Fruit fly (Drosophila melanogaster) whole organism, embryonic: ENCODE results near the gene AsnRS.

Source experiments
- Awh ChIP-seq: fragments of 200-800 bp; sonication (Bioruptor generic); IDR thresholded peaks from 2 replicates; pipeline ENCODE4, ENCODE4 v1.3.6; 2022; ENCODE audit warnings: missing biosample characterization, missing genetic modification characterization
- C15 ChIP-seq: fragments of 200-800 bp; sonication (Bioruptor generic); IDR thresholded peaks from 3 replicates; pipeline ENCODE4 v1.3.6; 2022; ENCODE audit warnings: missing biosample characterization, missing genetic modification characterization
- CG10209 ChIP-seq: fragments of 200-800 bp; sonication (Bioruptor generic); optimal IDR thresholded peaks from 3 replicates; lab custom pipeline; 2017; ENCODE audit warnings: missing biosample characterization, mild to moderate bottlenecking, missing genetic modification characterization, missing genetic modification reagents
- CG10979 ChIP-seq: fragments of 200-800 bp; sonication (Bioruptor generic); optimal IDR thresholded peaks from 2 replicates; lab custom pipeline; 2018; ENCODE audit warnings: missing biosample characterization, mild to moderate bottlenecking, missing genetic modification characterization, moderate library complexity
- CG13894 ChIP-seq: fragments of 200-800 bp; sonication (Bioruptor generic); optimal IDR thresholded peaks from 3 replicates; lab custom pipeline; 2018; ENCODE audit warnings: missing biosample characterization, mild to moderate bottlenecking, missing genetic modification characterization, moderate library complexity
- CG1529 ChIP-seq: fragments of 200-800 bp; sonication (Bioruptor generic); optimal IDR thresholded peaks from 3 replicates; lab custom pipeline; 2018; ENCODE audit warnings: missing biosample characterization, missing genetic modification characterization
- CG1647 ChIP-seq: fragments of 200-800 bp; sonication (Bioruptor generic); optimal IDR thresholded peaks from 3 replicates; lab custom pipeline; 2016; ENCODE audit warnings: missing biosample characterization, missing genetic modification characterization
- CG17361 ChIP-seq: fragments of 200-800 bp; sonication (Bioruptor generic); IDR thresholded peaks from 3 replicates; pipeline ENCODE4 v1.3.6; 2022; ENCODE audit warnings: missing biosample characterization, missing genetic modification characterization
- CG18262 ChIP-seq: fragments of 200-800 bp; optimal IDR thresholded peaks from 3 replicates; lab custom pipeline; 2019; ENCODE audit warnings: missing biosample characterization, mild to moderate bottlenecking, missing genetic modification characterization, moderate library complexity
- CG1832 ChIP-seq: fragments of 200-800 bp; sonication (Bioruptor generic); optimal IDR thresholded peaks from 2 replicates; lab custom pipeline; 2017; ENCODE audit warnings: missing biosample characterization, mild to moderate bottlenecking, missing genetic modification characterization, inconsistent platforms
- CG2199 ChIP-seq: fragments of 200-800 bp; sonication (Bioruptor generic); IDR thresholded peaks from 3 replicates; pipeline ENCODE4 v1.3.6; 2022; ENCODE audit warnings: missing biosample characterization, missing genetic modification characterization
- CG3065 ChIP-seq: fragments of 200-800 bp; sonication (Bioruptor generic); optimal IDR thresholded peaks from 2 replicates; lab custom pipeline; 2016; ENCODE audit warnings: missing biosample characterization, missing genetic modification characterization
- CG31441 ChIP-seq: fragments of 200-800 bp; sonication (Bioruptor generic); IDR thresholded peaks from 2 replicates; pipeline ENCODE4 v1.3.6; 2022; ENCODE audit warnings: missing biosample characterization, missing genetic modification characterization
- CG3163 ChIP-seq: fragments of 200-800 bp; sonication (Bioruptor generic); optimal IDR thresholded peaks from 3 replicates; lab custom pipeline; 2016; ENCODE audit warnings: missing biosample characterization, missing genetic modification characterization
- CG33557 ChIP-seq: fragments of 200-800 bp; sonication (Bioruptor generic); optimal IDR thresholded peaks from 2 replicates; lab custom pipeline; 2019; ENCODE audit warnings: missing biosample characterization, mild to moderate bottlenecking, missing genetic modification characterization, moderate library complexity
- CG34422 ChIP-seq: fragments of 200-800 bp; sonication (Bioruptor generic); IDR thresholded peaks from 3 replicates; pipeline ENCODE4 v1.3.6; 2022; ENCODE audit warnings: missing biosample characterization, missing genetic modification characterization
- CG3995 ChIP-seq: fragments of 200-800 bp; sonication (Bioruptor generic); optimal IDR thresholded peaks from 3 replicates; lab custom pipeline; 2016; ENCODE audit warnings: missing biosample characterization, missing genetic modification characterization
- CG6791 ChIP-seq: fragments of 200-800 bp; sonication (Bioruptor generic); IDR thresholded peaks from 3 replicates; pipeline ENCODE4 v1.3.6; 2022; ENCODE audit warnings: missing biosample characterization, missing genetic modification characterization; ENCODE audit not compliant: partially characterized antibody
- CG7357 ChIP-seq: fragments of 200-800 bp; sonication (Bioruptor generic); IDR thresholded peaks from 3 replicates; pipeline ENCODE4 v1.3.6; 2022; ENCODE audit warnings: missing biosample characterization, missing genetic modification characterization
- CG7839 ChIP-seq: fragments of 200-800 bp; sonication (Bioruptor generic); optimal IDR thresholded peaks from 3 replicates; lab custom pipeline; 2018; ENCODE audit warnings: missing biosample characterization, mild to moderate bottlenecking, missing genetic modification characterization, moderate library complexity
- CG7928 ChIP-seq: fragments of 200-800 bp; sonication (Bioruptor generic); optimal IDR thresholded peaks from 2 replicates; lab custom pipeline; 2017; ENCODE audit warnings: missing biosample characterization, mild to moderate bottlenecking, missing genetic modification characterization
- CG9609 ChIP-seq: fragments of 200-800 bp; sonication (Bioruptor generic); optimal IDR thresholded peaks from 3 replicates; lab custom pipeline; 2016; ENCODE audit warnings: missing biosample characterization, missing genetic modification characterization
- CoRest ChIP-seq: fragments of 200-800 bp; sonication (Bioruptor generic); optimal IDR thresholded peaks from 3 replicates; lab custom pipeline; 2018; ENCODE audit warnings: missing biosample characterization, mild to moderate bottlenecking, missing genetic modification characterization, moderate library complexity
- Eip74EF ChIP-seq, 2 experiments: fragments of 200-800 bp in 1 of 2; fragments of >200 bp in 1 of 2; sonication (Bioruptor generic) in 1 of 2; optimal IDR thresholded peaks; 2 replicates each; lab custom pipeline; 2017 to 2019; ENCODE audit warnings: missing biosample characterization in 2 of 2, missing genetic modification characterization in 2 of 2, mild to moderate bottlenecking in 1 of 2, moderate library complexity in 1 of 2
- Fer1 ChIP-seq: fragments of 200-800 bp; sonication (Bioruptor generic); optimal IDR thresholded peaks from 2 replicates; lab custom pipeline; 2017; ENCODE audit warnings: missing biosample characterization, mild to moderate bottlenecking, missing genetic modification characterization
- Hey ChIP-seq: fragments of 200-800 bp; sonication (Bioruptor generic); optimal IDR thresholded peaks from 3 replicates; lab custom pipeline; 2018; ENCODE audit warnings: missing biosample characterization, mild to moderate bottlenecking, missing genetic modification characterization
- HmgZ ChIP-seq: fragments of 200-800 bp; sonication (Bioruptor generic); optimal IDR thresholded peaks from 2 replicates; lab custom pipeline; 2018; ENCODE audit warnings: missing biosample characterization, mild to moderate bottlenecking, missing genetic modification characterization
- Hr39 ChIP-seq: fragments of >200 bp; optimal IDR thresholded peaks from 2 replicates; lab custom pipeline; 2017
- Lim3 ChIP-seq: fragments of 200-800 bp; sonication (Bioruptor generic); IDR thresholded peaks from 2 replicates; pipeline ENCODE4 v1.3.6; 2022; ENCODE audit warnings: missing biosample characterization, missing genetic modification characterization
- Med ChIP-seq: fragments of 200-800 bp; sonication (Bioruptor generic); peaks from one replicate; lab custom pipeline; 2016; ENCODE audit warnings: missing biosample characterization, missing genetic modification characterization, mild to moderate bottlenecking, inconsistent platforms, moderate library complexity
- Sox100B ChIP-seq: fragments of 200-800 bp; sonication (Bioruptor generic); optimal IDR thresholded peaks from 3 replicates; lab custom pipeline; 2018; ENCODE audit warnings: missing biosample characterization, mild to moderate bottlenecking, missing genetic modification characterization
- abd-A ChIP-seq: fragments of 200-800 bp; sonication (Bioruptor generic); optimal IDR thresholded peaks from 3 replicates; lab custom pipeline; 2019; ENCODE audit warnings: missing biosample characterization, mild to moderate bottlenecking, missing genetic modification characterization, moderate library complexity
- chinmo ChIP-seq: fragments of 200-800 bp; sonication (Bioruptor generic); IDR thresholded peaks from 4 replicates; pipeline ENCODE4 v1.3.6; 2022; ENCODE audit warnings: missing biosample characterization, missing genetic modification characterization; ENCODE audit not compliant: partially characterized antibody
- da ChIP-seq: fragments of 200-800 bp; sonication (Bioruptor generic); optimal IDR thresholded peaks from 2 replicates; lab custom pipeline; 2016; ENCODE audit warnings: missing biosample characterization, missing genetic modification characterization
- ftz-f1 ChIP-seq: fragments of 200-800 bp; sonication (Bioruptor generic); optimal IDR thresholded peaks from 2 replicates; lab custom pipeline; 2016; ENCODE audit warnings: missing biosample characterization, missing genetic modification characterization
- gt ChIP-seq: fragments of 200-800 bp; sonication (Bioruptor generic); IDR thresholded peaks from 2 replicates; pipeline ENCODE4 v1.3.6; 2022; ENCODE audit warnings: missing biosample characterization, missing genetic modification characterization
- hth ChIP-seq: fragments of >200 bp; optimal IDR thresholded peaks from 2 replicates; lab custom pipeline; 2017; ENCODE audit warnings: inconsistent platforms
- kni ChIP-seq: fragments of 200-800 bp; sonication (Bioruptor generic); optimal IDR thresholded peaks from 3 replicates; lab custom pipeline; 2017; ENCODE audit warnings: mild to moderate bottlenecking, missing biosample characterization, missing genetic modification reagents, missing genetic modification characterization
- nmo ChIP-seq: fragments of 200-800 bp; sonication (Bioruptor generic); optimal IDR thresholded peaks from 2 replicates; lab custom pipeline; 2018; ENCODE audit warnings: missing biosample characterization, mild to moderate bottlenecking, missing genetic modification characterization, moderate library complexity
- psq ChIP-seq: fragments of 200-800 bp; sonication (Bioruptor generic); optimal IDR thresholded peaks from 2 replicates; lab custom pipeline; 2017; ENCODE audit warnings: missing biosample characterization, missing genetic modification characterization
- rib ChIP-seq: fragments of 200-800 bp; sonication (Bioruptor generic); IDR thresholded peaks from 2 replicates; pipeline ENCODE4 v1.3.6; 2022; ENCODE audit warnings: missing biosample characterization, missing genetic modification characterization
- sens-2 ChIP-seq: fragments of 200-800 bp; sonication (Bioruptor generic); IDR thresholded peaks from 2 replicates; pipeline ENCODE4 v1.3.6; 2022; ENCODE audit warnings: missing biosample characterization, missing genetic modification characterization
- sqz ChIP-seq: fragments of 200-800 bp; sonication (Bioruptor generic); optimal IDR thresholded peaks from 3 replicates; lab custom pipeline; 2018; ENCODE audit warnings: missing biosample characterization, mild to moderate bottlenecking, missing genetic modification characterization
- trh ChIP-seq: fragments of 200-800 bp; sonication (Bioruptor generic); optimal IDR thresholded peaks from 2 replicates; lab custom pipeline; 2016; ENCODE audit warnings: missing biosample characterization, missing genetic modification characterization
- twi ChIP-seq: fragments of 200-800 bp; optimal IDR thresholded peaks from 2 replicates; lab custom pipeline; 2019; ENCODE audit warnings: missing biosample characterization, mild to moderate bottlenecking, missing genetic modification characterization, moderate library complexity
- vvl ChIP-seq: fragments of 200-800 bp; sonication (Bioruptor generic); IDR thresholded peaks from 2 replicates; pipeline ENCODE4 v1.3.6; 2022; ENCODE audit warnings: missing biosample characterization, missing genetic modification characterization

AsnRS gene

dm6 chr2L:19134814-19135523 lies 3.2 kb upstream of the AsnRS start, which contains the start of gene Polr1D (continued):
- TF ChIP-seq CG10209 (no peak), C15 (GFP tag; lab: Robert Waterston, UW) (no peak), HmgZ (tag; lab: Kevin White, UChicago) (no peak), CG6791 (GFP tag; lab: Robert Waterston, UW) (no peak; the same call in 2 of the 3 replicates), CoRest (tag; lab: Kevin White, UChicago) (peak; percentile 48), psq (GFP tag; lab: Kevin White, UChicago) (no peak), CG33557 (GFP tag; lab: Kevin White, UChicago) (peak; percentile 2), abd-A (tag; lab: Kevin White, UChicago) (peak; percentile 94), twi (tag; lab: Kevin White, UChicago) (peak; percentile 86), kni (GFP tag; lab: Kevin White, UChicago) (peak; percentile 92), da (GFP tag; lab: Kevin White, UChicago) (peak; percentile 10), CG1832 (GFP tag; lab: Kevin White, UChicago) (peak; percentile 41), CG18262 (tag; lab: Kevin White, UChicago) (peak; percentile 19), trh (GFP tag; lab: Kevin White, UChicago) (no peak), CG9609 (no peak), CG17361 (GFP tag; lab: Robert Waterston, UW) (peak; percentile 44; the same call in 1 of the 3 replicates), CG3995 (GFP tag; lab: Kevin White, UChicago) (no peak), CG7839 (tag; lab: Kevin White, UChicago) (peak; percentile 43), CG7928 (GFP tag; lab: Kevin White, UChicago) (no peak), ftz-f1 (GFP tag; lab: Kevin White, UChicago) (no peak), Fer1 (GFP tag; lab: Kevin White, UChicago) (no peak), sens-2 (no peak)

- TF ChIP-seq rib (0 out of 2 replicates have a peak, but pooled peaks have one; percentile 22), chinmo (peak; percentile 51; the same call in 2 of the 4 replicates), Awh (GFP tag; lab: Robert Waterston, UW) (0 out of 2 replicates have a peak, but pooled peaks have one; percentile 18), CG2199 (GFP tag; lab: Robert Waterston, UW) (peak; percentile 58; the same call in 2 of the 3 replicates), Med (GFP tag; lab: Kevin White, UChicago) (peak; percentile 71), CG1647 (GFP tag; lab: Kevin White, UChicago) (no peak), Hr39 (lab: Kevin White, UChicago) (no peak), vvl (peak; percentile 56), CG31441 (GFP tag; lab: Robert Waterston, UW) (no peak), Sox100B (GFP tag; lab: Kevin White, UChicago) (peak; percentile 24), CG18262 (tag; lab: Kevin White, UChicago) (no peak), CG3065 (GFP tag; lab: Kevin White, UChicago) (peak; percentile 11), Eip74EF (GFP tag; optimal IDR thresholded peaks at IDR 0.05; lab: Kevin White, UChicago) (peak in 1 of 2 experiments; percentile 80)
- TF ChIP-seq, all 482 proteins: peak for 9
Observed at dm6 chr2L:19134366-19134689, 2.6 kb upstream of the AsnRS start.

DNA sequence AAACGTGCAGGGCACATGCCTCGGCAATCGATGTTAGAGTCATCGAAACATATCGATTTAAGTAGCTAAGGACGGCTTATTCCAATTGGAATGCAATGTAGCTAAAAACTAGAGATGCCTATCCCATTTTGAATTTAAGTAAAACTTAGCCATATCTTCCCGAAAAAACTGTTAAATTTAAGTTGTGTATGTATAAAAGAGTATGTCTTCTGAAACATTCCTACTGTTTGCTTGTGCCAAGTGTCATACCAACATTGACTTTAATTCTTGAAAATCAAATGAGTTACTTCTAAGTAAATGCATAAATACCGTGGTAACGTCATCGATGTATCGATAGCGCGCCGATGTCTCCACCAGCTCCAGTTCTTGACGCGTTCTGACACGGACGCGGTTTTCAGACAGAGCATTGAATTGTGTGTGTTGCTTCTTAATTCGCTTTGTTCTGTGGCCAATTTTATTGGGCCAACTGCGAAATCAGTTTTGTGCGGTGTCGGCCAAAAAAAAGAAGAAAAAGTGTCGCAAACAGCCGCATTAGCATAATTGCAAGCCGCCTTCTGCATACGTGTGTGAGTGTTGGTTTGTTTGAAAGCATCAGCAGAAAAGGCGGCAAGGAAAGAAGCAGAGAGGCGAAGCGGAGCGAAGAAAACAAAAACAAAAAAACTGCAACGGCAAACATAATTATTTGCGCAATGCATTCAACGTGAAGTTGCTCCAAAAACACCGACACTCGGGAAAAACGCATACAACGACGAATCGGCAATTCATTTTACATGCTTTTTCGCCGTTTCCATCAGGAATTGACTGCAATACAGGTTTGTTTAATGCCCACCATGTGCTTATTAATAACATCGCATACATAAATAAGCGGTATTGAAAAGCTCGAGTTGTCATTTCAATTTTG lies 2.0 kb upstream of the AsnRS start, which contains the start of gene brat:
TSS of gene brat (plus strand) at position 352 of the 901 bp plus-strand sequence.
- TF ChIP-seq CG18262 (tag; lab: Kevin White, UChicago) (peak; percentile 56), CG13894 (peak; percentile 31), sqz (GFP tag; lab: Kevin White, UChicago) (peak; percentile 28), CG1529 (no peak), Hey (tag; lab: Kevin White, UChicago) (no peak), CG7357 (GFP tag; lab: Robert Waterston, UW) (peak; percentile 69), Lim3 (GFP tag; lab: Robert Waterston, UW) (no peak), CG10979 (tag; lab: Kevin White, UChicago) (peak; percentile 20), nmo (GFP tag; lab: Kevin White, UChicago) (peak; percentile 82), hth (lab: Kevin White, UChicago) (no peak), CG2199 (GFP tag; lab: Robert Waterston, UW) (no peak), gt (GFP tag; lab: Robert Waterston, UW) (no peak), CG34422 (GFP tag; lab: Robert Waterston, UW) (0 out of 3 replicates have a peak, but pooled peaks have one; percentile 56), CG3163 (no peak)
